4 fruit fly cellular contexts compared by ENCODE assay signal in the genomic region with DNA sequence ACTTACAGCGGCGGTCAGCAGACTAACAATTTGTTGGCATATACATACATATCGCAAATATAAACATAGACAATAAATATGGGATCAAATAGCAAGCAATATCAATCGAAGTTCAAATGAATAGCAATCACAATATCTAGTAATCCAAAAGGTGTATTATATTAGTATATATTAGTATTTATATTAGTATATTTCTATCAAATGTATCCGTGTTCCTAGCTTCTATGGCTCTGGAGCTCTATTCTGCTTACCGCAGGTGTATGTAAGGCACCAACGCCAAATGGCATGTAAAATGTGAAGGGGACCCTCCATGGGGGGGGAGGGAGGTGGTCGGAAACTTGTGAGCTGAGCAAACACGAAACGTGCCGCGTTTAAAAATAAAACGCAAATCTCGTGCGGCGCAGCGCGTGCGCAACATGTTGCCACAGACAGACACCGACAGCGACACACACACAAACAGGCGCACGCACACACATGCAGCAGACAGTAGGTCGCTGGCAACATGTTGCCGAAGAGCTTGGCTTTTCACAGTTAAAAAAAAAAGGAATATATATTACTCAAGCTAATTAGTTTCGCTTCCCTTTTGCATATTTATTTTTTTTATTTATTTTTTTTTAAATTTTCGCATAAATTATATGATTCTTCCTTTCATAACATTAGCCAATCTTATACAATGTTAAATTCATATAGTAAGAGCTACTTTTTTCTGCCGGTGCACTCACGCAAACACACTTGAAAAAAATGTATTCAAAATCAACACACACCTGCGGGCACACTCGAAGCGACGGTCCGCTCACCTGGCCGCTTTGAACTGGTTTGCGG.
TF ChIP-seq lines count a peak whose summit lies in the region.

No protein-coding gene starts in this region.

TF ChIP-seq in whole organism, embryonic, 481 proteins besides CTCF, POLR2A, EP300 and RAD21 (continued from another document and continues in another):
- TF ChIP-seq NC2β (GFP tag; optimal IDR thresholded peaks at IDR 0.05; lab: Kevin White, UChicago) (no peak), CrebB (tag; optimal IDR thresholded peaks at IDR 0.05; lab: Kevin White, UChicago) (peak; percentile 16), ATbp (GFP tag; optimal IDR thresholded peaks at IDR 0.05; lab: Kevin White, UChicago) (peak; percentile 48), bsh (GFP tag; optimal IDR thresholded peaks at IDR 0.05; lab: Kevin White, UChicago) (peak; percentile 27 to 67), hb (GFP tag; IDR thresholded peaks at IDR 0.05; lab: Robert Waterston, UW; ENCODE audit: partially characterized antibody) (no peak), CG8924 (tag; optimal IDR thresholded peaks at IDR 0.05; lab: Kevin White, UChicago) (peak; percentile 27), CG18599 (GFP tag; optimal IDR thresholded peaks at IDR 0.05; lab: Kevin White, UChicago) (peak; percentile 66), CG2678 (tag; optimal IDR thresholded peaks at IDR 0.05; lab: Kevin White, UChicago) (peak; percentile 81), hkb (optimal IDR thresholded peaks at IDR 0.05; lab: Kevin White, UChicago) (no peak), hkb (GFP tag; IDR thresholded peaks at IDR 0.05; lab: Robert Waterston, UW) (peak; percentile 79), sqz (GFP tag; optimal IDR thresholded peaks at IDR 0.05; lab: Kevin White, UChicago) (peak; percentile 72), Eip74EF (GFP tag; optimal IDR thresholded peaks at IDR 0.05; lab: Kevin White, UChicago) (peak in 1 of 2 experiments; percentile 48), ara (GFP tag; IDR thresholded peaks at IDR 0.05; lab: Robert Waterston, UW) (peak; percentile 57; the same call in 1 of the 2 replicates), CG6254 (GFP tag; optimal IDR thresholded peaks at IDR 0.05; lab: Kevin White, UChicago) (peak; percentile 54), CG9215 (GFP tag; IDR thresholded peaks at IDR 0.05; lab: Robert Waterston, UW) (peak; percentile 44), CG15011 (GFP tag; optimal IDR thresholded peaks at IDR 0.05; lab: Kevin White, UChicago) (no peak), CG13894 (tag; optimal IDR thresholded peaks at IDR 0.05; lab: Kevin White, UChicago) (peak; percentile 36), Sox102F (GFP tag; optimal IDR thresholded peaks at IDR 0.05; lab: Kevin White, UChicago) (peak; percentile 69), pho (GFP tag; optimal IDR thresholded peaks at IDR 0.05; lab: Kevin White, UChicago) (no peak), CG9876 (GFP tag; optimal IDR thresholded peaks at IDR 0.05; lab: Kevin White, UChicago) (no peak), MESR4 (GFP tag; optimal IDR thresholded peaks at IDR 0.05; lab: Kevin White, UChicago) (no peak), Deaf1 (tag; optimal IDR thresholded peaks at IDR 0.05; lab: Kevin White, UChicago) (peak; percentile 21), CG13296 (GFP tag; optimal IDR thresholded peaks at IDR 0.05; lab: Kevin White, UChicago) (peak; percentile 36), Fer1 (GFP tag; optimal IDR thresholded peaks at IDR 0.05; lab: Kevin White, UChicago) (peak; percentile 68), vnd (GFP tag; IDR thresholded peaks at IDR 0.05; lab: Robert Waterston, UW; ENCODE audit: partially characterized antibody) (no peak), CG9609 (GFP tag; optimal IDR thresholded peaks at IDR 0.05; lab: Kevin White, UChicago) (no peak), Mes4 (GFP tag; optimal IDR thresholded peaks at IDR 0.05; lab: Kevin White, UChicago) (no peak), CG3281 (GFP tag; optimal IDR thresholded peaks at IDR 0.05; lab: Kevin White, UChicago) (peak; percentile 66), CG2116 (GFP tag; optimal IDR thresholded peaks at IDR 0.05; lab: Kevin White, UChicago) (no peak), CG12219 (GFP tag; optimal IDR thresholded peaks at IDR 0.05; lab: Kevin White, UChicago) (peak; percentile 27)

TF ChIP-seq in whole organism, prepupa, 60 proteins besides CTCF, POLR2A, EP300 and RAD21 (continued from another document and continues in another):
- TF ChIP-seq Eip78C (GFP tag; lab: Kevin White, UChicago), result peak; percentile 92
- TF ChIP-seq Sox15 (GFP tag; optimal IDR thresholded peaks at IDR 0.05; lab: Kevin White, UChicago), result no peak
- TF ChIP-seq CG8119 (GFP tag; IDR thresholded peaks at IDR 0.05; lab: Robert Waterston, UW), result peak; percentile 84
- TF ChIP-seq Eip93F (GFP tag; optimal IDR thresholded peaks at IDR 0.05; lab: Kevin White, UChicago), result peak; percentile 18
- peak; percentile 36 for TF ChIP-seq Sox102F (GFP tag; optimal IDR thresholded peaks at IDR 0.05; lab: Kevin White, UChicago)
- TF ChIP-seq CG6808 (GFP tag; optimal IDR thresholded peaks at IDR 0.05; lab: Kevin White, UChicago), result peak; percentile 62
- TF ChIP-seq CG11294 (GFP tag; IDR thresholded peaks at IDR 0.05; lab: Robert Waterston, UW), result peak; percentile 70; the same call in 1 of the 2 replicates
- peak; percentile 75 for TF ChIP-seq acj6 (GFP tag; optimal IDR thresholded peaks at IDR 0.05; lab: Kevin White, UChicago)
- TF ChIP-seq CG4318 (GFP tag; optimal IDR thresholded peaks at IDR 0.05; lab: Kevin White, UChicago), result peak; percentile 43
- TF ChIP-seq CG3032 (tag; optimal IDR thresholded peaks at IDR 0.05; lab: Kevin White, UChicago), result peak; percentile 73
- TF ChIP-seq eg (GFP tag; IDR thresholded peaks at IDR 0.05; lab: Robert Waterston, UW), result peak; percentile 84
- peak; percentile 68 for TF ChIP-seq esn (GFP tag; optimal IDR thresholded peaks at IDR 0.05; lab: Kevin White, UChicago)
- peak; percentile 86 for TF ChIP-seq CG15336 (GFP tag; IDR thresholded peaks at IDR 0.05; lab: Robert Waterston, UW)
- peak; percentile 78 for TF ChIP-seq CG3919 (GFP tag; optimal IDR thresholded peaks at IDR 0.05; lab: Kevin White, UChicago)
- peak; percentile 23 for TF ChIP-seq Sox14 (GFP tag; optimal IDR thresholded peaks at IDR 0.05; lab: Kevin White, UChicago)
- TF ChIP-seq fd85E (GFP tag; optimal IDR thresholded peaks at IDR 0.05; lab: Kevin White, UChicago), result no peak
- peak; percentile 43 for TF ChIP-seq CG9139 (GFP tag; optimal IDR thresholded peaks at IDR 0.05; lab: Kevin White, UChicago)
- peak; percentile 58 for TF ChIP-seq CG6854 (GFP tag; optimal IDR thresholded peaks at IDR 0.05; lab: Kevin White, UChicago)
- peak; percentile 40 for TF ChIP-seq CG7368 (GFP tag; optimal IDR thresholded peaks at IDR 0.05; lab: Kevin White, UChicago)
- peak; percentile 59 for TF ChIP-seq lz (GFP tag; optimal IDR thresholded peaks at IDR 0.05; lab: Kevin White, UChicago)
- peak; percentile 81 for TF ChIP-seq svp (GFP tag; lab: Kevin White, UChicago)
- peak; percentile 69 for TF ChIP-seq fd59A (GFP tag; optimal IDR thresholded peaks at IDR 0.05; lab: Kevin White, UChicago)
- peak; percentile 77 for TF ChIP-seq Eip75B (GFP tag; optimal IDR thresholded peaks at IDR 0.05; lab: Kevin White, UChicago)
- peak; percentile 42 for TF ChIP-seq spab (GFP tag; optimal IDR thresholded peaks at IDR 0.05; lab: Kevin White, UChicago)
- peak; percentile 75 for TF ChIP-seq CG32006 (GFP tag; optimal IDR thresholded peaks at IDR 0.05; lab: Kevin White, UChicago)
- peak; percentile 58 for TF ChIP-seq CG6792 (GFP tag; optimal IDR thresholded peaks at IDR 0.05; lab: Kevin White, UChicago)
- peak; percentile 43 for TF ChIP-seq CG1621 (tag; optimal IDR thresholded peaks at IDR 0.05; lab: Kevin White, UChicago)
- TF ChIP-seq CG8319 (GFP tag; optimal IDR thresholded peaks at IDR 0.05; lab: Kevin White, UChicago), result peak; percentile 3
- TF ChIP-seq CG34406 (GFP tag; optimal IDR thresholded peaks at IDR 0.05; lab: Kevin White, UChicago), result peak; percentile 65
- TF ChIP-seq CG16779 (tag; optimal IDR thresholded peaks at IDR 0.05; lab: Kevin White, UChicago), result peak; percentile 54
- peak; percentile 76 for TF ChIP-seq CG10631 (GFP tag; optimal IDR thresholded peaks at IDR 0.05; lab: Kevin White, UChicago)
- peak; percentile 69 for TF ChIP-seq Gug (GFP tag; IDR thresholded peaks at IDR 0.05; lab: Robert Waterston, UW)

TF ChIP-seq in whole organism, pupa, 21 proteins besides CTCF, POLR2A, EP300 and RAD21 (continued from another document):
- TF ChIP-seq CG13204 (GFP tag; optimal IDR thresholded peaks at IDR 0.05; lab: Kevin White, UChicago), result peak; percentile 26

TF ChIP-seq in whole organism, wandering third instar larva, 38 proteins besides CTCF, POLR2A, EP300 and RAD21 (continued from another document):
- no peak for TF ChIP-seq Hr83 (GFP tag; optimal IDR thresholded peaks at IDR 0.05; lab: Kevin White, UChicago; ENCODE audit: poor library complexity, severe bottlenecking)
- TF ChIP-seq CrebA (GFP tag; optimal IDR thresholded peaks at IDR 0.05; lab: Kevin White, UChicago; ENCODE audit: borderline replicate concordance), result no peak
- TF ChIP-seq woc (GFP tag; optimal IDR thresholded peaks at IDR 0.05; lab: Kevin White, UChicago), result peak; percentile 40
- TF ChIP-seq Myc (optimal IDR thresholded peaks at IDR 0.05; lab: Kevin White, UChicago), result no peak
- no peak for TF ChIP-seq dl (GFP tag; optimal IDR thresholded peaks at IDR 0.05; lab: Kevin White, UChicago; ENCODE audit: insufficient read depth in 1 of 2, partially characterized antibody in 2 of 2)
- peak; percentile 62 for TF ChIP-seq sv (GFP tag; optimal IDR thresholded peaks at IDR 0.05; lab: Kevin White, UChicago)
- peak; percentile 59 for TF ChIP-seq h (GFP tag; optimal IDR thresholded peaks at IDR 0.05; lab: Kevin White, UChicago)
- TF ChIP-seq foxo (GFP tag; optimal IDR thresholded peaks at IDR 0.05; lab: Kevin White, UChicago), result peak in 1 of 2 experiments; percentile 58
- TF ChIP-seq Abd-B (GFP tag; optimal IDR thresholded peaks at IDR 0.05; lab: Kevin White, UChicago), result no peak
- TF ChIP-seq Rel (GFP tag; optimal IDR thresholded peaks at IDR 0.05; lab: Kevin White, UChicago), result no peak
- TF ChIP-seq Rel (tag; optimal IDR thresholded peaks at IDR 0.05; lab: Kevin White, UChicago), result peak; percentile 34
- no peak for TF ChIP-seq Vsx2 (GFP tag; optimal IDR thresholded peaks at IDR 0.05; lab: Kevin White, UChicago; ENCODE audit: partially characterized antibody)
- no peak for TF ChIP-seq lola (GFP tag; optimal IDR thresholded peaks at IDR 0.05; lab: Kevin White, UChicago)
- TF ChIP-seq Hr78 (GFP tag; optimal IDR thresholded peaks at IDR 0.05; lab: Kevin White, UChicago), result no peak
- TF ChIP-seq Sp1 (GFP tag; optimal IDR thresholded peaks at IDR 0.05; lab: Kevin White, UChicago), result peak; percentile 87
- TF ChIP-seq Hnf4 (GFP tag; optimal IDR thresholded peaks at IDR 0.05; lab: Kevin White, UChicago), result no peak
- no peak for TF ChIP-seq usp (GFP tag; optimal IDR thresholded peaks at IDR 0.05; lab: Kevin White, UChicago)
